Fruit fly (Drosophila melanogaster): ENCODE results near the gene GATAd.
A peak's percentile ranks its signal among the peaks of the same experiment; 100 is the strongest.

GATAd gene

dm6 chr2L:10386208-10386805 lies 52.8 kb downstream of the GATAd start, which contains the start of the genes Cdk1 and mRpS7 (continued):
- TF ChIP-seq CG15336 (GFP tag; IDR thresholded peaks at IDR 0.05) (peak; percentile 65), salr (GFP tag; optimal IDR thresholded peaks at IDR 0.05) (peak in 1 of 2 experiments; percentile 69), Sox15 (GFP tag; optimal IDR thresholded peaks at IDR 0.05) (peak; percentile 49), achi (GFP tag; optimal IDR thresholded peaks at IDR 0.05) (peak; percentile 63), net (GFP tag; optimal IDR thresholded peaks at IDR 0.05) (no peak), Sox14 (GFP tag; optimal IDR thresholded peaks at IDR 0.05) (peak; percentile 74), CG11294 (GFP tag; IDR thresholded peaks at IDR 0.05) (no peak; the same call in 1 of the 2 replicates), Hr4 (GFP tag; optimal IDR thresholded peaks at IDR 0.05) (peak; percentile 73), Eip78C (GFP tag) (peak; percentile 91), CG11762 (GFP tag; optimal IDR thresholded peaks at IDR 0.05; ENCODE audit: insufficient read depth) (peak; percentile 44), acj6 (GFP tag; optimal IDR thresholded peaks at IDR 0.05) (peak; percentile 68), CG6792 (GFP tag; optimal IDR thresholded peaks at IDR 0.05) (peak; percentile 53), CG16779 (tag; optimal IDR thresholded peaks at IDR 0.05) (no peak), CG11902 (GFP tag; optimal IDR thresholded peaks at IDR 0.05) (peak; percentile 56), topi (GFP tag; optimal IDR thresholded peaks at IDR 0.05) (peak; percentile 74), Hr38 (GFP tag; optimal IDR thresholded peaks at IDR 0.05) (no peak), CG6163 (GFP tag; IDR thresholded peaks at IDR 0.05) (no peak), CG31627 (GFP tag; optimal IDR thresholded peaks at IDR 0.05) (peak; percentile 74), Eip75B (GFP tag; optimal IDR thresholded peaks at IDR 0.05) (peak; percentile 69), CG1621 (tag; optimal IDR thresholded peaks at IDR 0.05) (no peak), CG8632 (GFP tag; optimal IDR thresholded peaks at IDR 0.05) (peak; percentile 51), CG10631 (GFP tag; optimal IDR thresholded peaks at IDR 0.05) (peak; percentile 72), spab (GFP tag; optimal IDR thresholded peaks at IDR 0.05) (no peak)

dm6 chr2L:10386824-10387223 lies 53.3 kb downstream of the GATAd start:
- TF ChIP-seq ss (GFP tag; optimal IDR thresholded peaks at IDR 0.05): no peak
- no peak for TF ChIP-seq Blimp-1 (GFP tag; optimal IDR thresholded peaks at IDR 0.05)
- TF ChIP-seq CG3919 (GFP tag; optimal IDR thresholded peaks at IDR 0.05): no peak
- no peak for TF ChIP-seq Eip75B (GFP tag; optimal IDR thresholded peaks at IDR 0.05)
- TF ChIP-seq CG11762 (GFP tag; optimal IDR thresholded peaks at IDR 0.05; ENCODE audit: insufficient read depth): no peak
- no peak for TF ChIP-seq salr (GFP tag; optimal IDR thresholded peaks at IDR 0.05)
- no peak for TF ChIP-seq CG3032 (tag; optimal IDR thresholded peaks at IDR 0.05)
- TF ChIP-seq CG8119 (GFP tag; IDR thresholded peaks at IDR 0.05): no peak
- TF ChIP-seq CG1621 (tag; optimal IDR thresholded peaks at IDR 0.05): no peak
- TF ChIP-seq Hr39 (GFP tag; optimal IDR thresholded peaks at IDR 0.05): no peak
- TF ChIP-seq CG11294 (GFP tag; IDR thresholded peaks at IDR 0.05): no peak
- TF ChIP-seq CG6808 (GFP tag; optimal IDR thresholded peaks at IDR 0.05): no peak
- no peak for TF ChIP-seq esn (GFP tag; optimal IDR thresholded peaks at IDR 0.05)
- TF ChIP-seq fd59A (GFP tag; optimal IDR thresholded peaks at IDR 0.05): no peak

- TF ChIP-seq esn (GFP tag; optimal IDR thresholded peaks at IDR 0.05): peak; percentile 66
- no peak for TF ChIP-seq CG16779 (tag; optimal IDR thresholded peaks at IDR 0.05)
- no peak for TF ChIP-seq fd59A (GFP tag; optimal IDR thresholded peaks at IDR 0.05)
- peak; percentile 56 for TF ChIP-seq Smox (GFP tag; optimal IDR thresholded peaks at IDR 0.05)
- TF ChIP-seq ss (GFP tag; optimal IDR thresholded peaks at IDR 0.05): peak in 1 of 2 experiments; percentile 24
- peak; percentile 29 for TF ChIP-seq dsx (GFP tag; optimal IDR thresholded peaks at IDR 0.05; ENCODE audit: poor library complexity, severe bottlenecking)
- TF ChIP-seq achi (GFP tag; optimal IDR thresholded peaks at IDR 0.05): peak; percentile 45
- peak; percentile 23 for TF ChIP-seq net (GFP tag; optimal IDR thresholded peaks at IDR 0.05)
- no peak for TF ChIP-seq spab (GFP tag; optimal IDR thresholded peaks at IDR 0.05)
- TF ChIP-seq Hr39 (GFP tag; optimal IDR thresholded peaks at IDR 0.05): peak; percentile 63
- peak; percentile 73 for TF ChIP-seq Eip78C (GFP tag)
- no peak for TF ChIP-seq Gug (GFP tag; IDR thresholded peaks at IDR 0.05)
- 0 out of 2 replicates have a peak, but pooled peaks have one; percentile 31 for TF ChIP-seq CG15336 (GFP tag; IDR thresholded peaks at IDR 0.05)
- TF ChIP-seq topi (GFP tag; optimal IDR thresholded peaks at IDR 0.05): peak; percentile 44
- no peak for TF ChIP-seq CG6808 (GFP tag; optimal IDR thresholded peaks at IDR 0.05)
- TF ChIP-seq fd85E (GFP tag; optimal IDR thresholded peaks at IDR 0.05): no peak
- peak; percentile 67 for TF ChIP-seq Eip75B (GFP tag; optimal IDR thresholded peaks at IDR 0.05)
- TF ChIP-seq svp (GFP tag): no peak
- no peak for TF ChIP-seq CG8319 (GFP tag; optimal IDR thresholded peaks at IDR 0.05)
- no peak for TF ChIP-seq CG6276 (GFP tag; optimal IDR thresholded peaks at IDR 0.05)
- peak; percentile 61 for TF ChIP-seq CG3032 (tag; optimal IDR thresholded peaks at IDR 0.05)
- TF ChIP-seq vri (GFP tag; optimal IDR thresholded peaks at IDR 0.05): peak; percentile 45
- TF ChIP-seq CG11902 (GFP tag; optimal IDR thresholded peaks at IDR 0.05): peak; percentile 11
- peak; percentile 24 for TF ChIP-seq Ets96B (tag; optimal IDR thresholded peaks at IDR 0.05)
- TF ChIP-seq CG11762 (GFP tag; optimal IDR thresholded peaks at IDR 0.05; ENCODE audit: insufficient read depth): no peak
- no peak; the same call in 2 of the 3 replicates for TF ChIP-seq CG8119 (GFP tag; IDR thresholded peaks at IDR 0.05)
- TF ChIP-seq Eip93F (GFP tag; optimal IDR thresholded peaks at IDR 0.05): peak; percentile 21
- no peak for TF ChIP-seq Hr38 (GFP tag; optimal IDR thresholded peaks at IDR 0.05)
These were observed 54.6 kb downstream of the GATAd start, which contains the start of gene da for dm6 chr2L:10387869-10388726. TSS of gene da (plus strand) at chr2L:10388105.

Measured in whole organism, prepupa.